Worm (Caenorhabditis elegans) whole organism, late embryonic: Measurements from ENCODE around the gene htas-1.

Experiments
- C08G9.2 ChIP-seq: sonication (generic microtip); optimal IDR thresholded peaks from 2 replicates; lab custom pipeline; 2016; ENCODE audit warnings: mild to moderate bottlenecking, missing genetic modification characterization, moderate library complexity, missing compliant biosample characterization
- C38D4.7 ChIP-seq: fragments of 200-800 bp; sonication (Bioruptor generic); optimal IDR thresholded peaks from 2 replicates; lab custom pipeline; 2018; ENCODE audit warnings: mild to moderate bottlenecking, missing genetic modification characterization, moderate library complexity, missing compliant biosample characterization
- F13H6.1 ChIP-seq: sonication (generic microtip); optimal IDR thresholded peaks from 2 replicates; lab custom pipeline; 2016; ENCODE audit warnings: missing genetic modification characterization, missing compliant biosample characterization
- K02D7.2 ChIP-seq: sonication (generic microtip); optimal IDR thresholded peaks from 2 replicates; lab custom pipeline; 2017; ENCODE audit warnings: mild to moderate bottlenecking, missing genetic modification characterization, missing compliant biosample characterization
- K09A11.1 ChIP-seq: sonication (generic microtip); optimal IDR thresholded peaks from 2 replicates; lab custom pipeline; 2017; ENCODE audit warnings: antibody characterized with exemption, mild to moderate bottlenecking, missing genetic modification characterization, missing compliant biosample characterization; ENCODE audit not compliant: insufficient read depth
- ahr-1 ChIP-seq: sonication (generic microtip); optimal IDR thresholded peaks from 2 replicates; lab custom pipeline; 2016; ENCODE audit warnings: missing genetic modification characterization, missing compliant biosample characterization
- ceh-14 ChIP-seq: sonication (generic microtip); optimal IDR thresholded peaks from 2 replicates; lab custom pipeline; 2016; ENCODE audit warnings: missing genotype, missing genetic modification characterization, missing compliant biosample characterization
- ceh-18 ChIP-seq: sonication (generic microtip); optimal IDR thresholded peaks from 2 replicates; lab custom pipeline; 2016; ENCODE audit warnings: missing genetic modification characterization, missing compliant biosample characterization
- ceh-22 ChIP-seq: sonication (generic microtip); optimal IDR thresholded peaks from 2 replicates; lab custom pipeline; 2017; ENCODE audit warnings: missing biosample characterization, missing genetic modification characterization
- ceh-24 ChIP-seq: sonication (generic microtip); optimal IDR thresholded peaks from 2 replicates; lab custom pipeline; 2016; ENCODE audit warnings: mild to moderate bottlenecking, missing genetic modification characterization, missing compliant biosample characterization
- ceh-31 ChIP-seq: sonication (generic microtip); optimal IDR thresholded peaks from 2 replicates; lab custom pipeline; 2016; ENCODE audit warnings: missing genetic modification characterization, missing compliant biosample characterization
- ceh-45 ChIP-seq: fragments of 200-800 bp; sonication (Bioruptor generic); IDR thresholded peaks from 2 replicates; pipeline ENCODE4 v1.3.6; 2022; ENCODE audit warnings: missing genetic modification reagents, missing genetic modification characterization, missing compliant biosample characterization
- ceh-9 ChIP-seq: sonication (generic microtip); optimal IDR thresholded peaks from 2 replicates; lab custom pipeline; 2016; ENCODE audit warnings: mild to moderate bottlenecking, missing genetic modification characterization, inconsistent platforms, missing compliant biosample characterization
- dve-1 ChIP-seq: sonication (generic microtip); optimal IDR thresholded peaks from 2 replicates; lab custom pipeline; 2017; ENCODE audit warnings: antibody characterized with exemption, mild to moderate bottlenecking, missing genetic modification characterization, missing compliant biosample characterization
- elt-2 ChIP-seq: sonication (generic microtip); optimal IDR thresholded peaks from 2 replicates; lab custom pipeline; 2016; ENCODE audit warnings: missing genetic modification reagents, missing genetic modification characterization, missing compliant biosample characterization
- fkh-10 ChIP-seq: fragments of 150-350 bp; optimal IDR thresholded peaks from 2 replicates; lab custom pipeline; 2014; ENCODE audit warnings: missing biosample characterization, missing genetic modification reagents, missing genetic modification characterization
- hlh-13 ChIP-seq: fragments of 200-800 bp; sonication (Bioruptor generic); optimal IDR thresholded peaks from 2 replicates; lab custom pipeline; 2018; ENCODE audit warnings: mild to moderate bottlenecking, missing genetic modification characterization, missing compliant biosample characterization
- hlh-30 ChIP-seq: sonication (generic microtip); optimal IDR thresholded peaks from 2 replicates; lab custom pipeline; 2017; ENCODE audit warnings: antibody characterized with exemption, missing genetic modification characterization, missing compliant biosample characterization; ENCODE audit not compliant: insufficient read depth
- lin-11 ChIP-seq: fragments of 200-800 bp; sonication (Bioruptor generic); optimal IDR thresholded peaks from 2 replicates; lab custom pipeline; 2018; ENCODE audit warnings: mild to moderate bottlenecking, missing genetic modification characterization, missing compliant biosample characterization
- madf-2 ChIP-seq: sonication (generic microtip); optimal IDR thresholded peaks from 2 replicates; lab custom pipeline; 2017; ENCODE audit warnings: missing genetic modification characterization, missing compliant biosample characterization
- nfya-1 ChIP-seq: sonication (generic microtip); optimal IDR thresholded peaks from 2 replicates; lab custom pipeline; 2017; ENCODE audit warnings: missing genetic modification characterization, mild to moderate bottlenecking, missing compliant biosample characterization, antibody characterized with exemption, moderate library complexity
- nhr-11 ChIP-seq: fragments of 150-350 bp; optimal IDR thresholded peaks from 2 replicates; lab custom pipeline; 2014; ENCODE audit warnings: missing biosample characterization, missing genetic modification characterization
- pat-9 ChIP-seq: fragments of 200-800 bp; sonication (Bioruptor generic); optimal IDR thresholded peaks from 2 replicates; lab custom pipeline; 2018; ENCODE audit warnings: mild to moderate bottlenecking, missing genetic modification characterization, moderate library complexity, missing compliant biosample characterization
- pha-2 ChIP-seq: sonication (generic microtip); optimal IDR thresholded peaks from 2 replicates; lab custom pipeline; 2017; ENCODE audit warnings: mild to moderate bottlenecking, missing genetic modification characterization, missing compliant biosample characterization
- pqm-1 ChIP-seq: sonication (generic microtip); optimal IDR thresholded peaks from 2 replicates; lab custom pipeline; 2016; ENCODE audit warnings: missing genetic modification characterization, missing compliant biosample characterization
- pros-1 ChIP-seq: fragments of 150-350 bp; optimal IDR thresholded peaks from 2 replicates; lab custom pipeline; 2014; ENCODE audit warnings: missing biosample characterization, missing genetic modification reagents, missing genetic modification characterization
- rnt-1 ChIP-seq: sonication (generic microtip); optimal IDR thresholded peaks from 2 replicates; lab custom pipeline; 2016; ENCODE audit warnings: missing genetic modification characterization, missing compliant biosample characterization
- sdc-2 ChIP-seq: sonication (generic microtip); optimal IDR thresholded peaks from 2 replicates; lab custom pipeline; 2016; ENCODE audit warnings: missing genotype, missing genetic modification characterization, missing compliant biosample characterization
- tbx-2 ChIP-seq: sonication (generic microtip); optimal IDR thresholded peaks from 2 replicates; lab custom pipeline; 2016; ENCODE audit warnings: missing genetic modification characterization, missing compliant biosample characterization
- ttx-3 ChIP-seq: sonication (generic microtip); optimal IDR thresholded peaks from 2 replicates; lab custom pipeline; 2016; ENCODE audit warnings: missing genetic modification reagents, missing genetic modification characterization, missing compliant biosample characterization
- unc-42 ChIP-seq: sonication (generic microtip); optimal IDR thresholded peaks from 2 replicates; lab custom pipeline; 2016; ENCODE audit warnings: missing genotype, missing genetic modification characterization, missing compliant biosample characterization
- unc-55 ChIP-seq: sonication (generic microtip); optimal IDR thresholded peaks from 2 replicates; lab custom pipeline; 2017; ENCODE audit warnings: missing biosample characterization, missing genetic modification reagents, missing genetic modification characterization
- zip-5 ChIP-seq: sonication (generic microtip); optimal IDR thresholded peaks from 2 replicates; lab custom pipeline; 2016; ENCODE audit warnings: missing genetic modification characterization, missing compliant biosample characterization
- ztf-16 ChIP-seq: sonication (generic microtip); optimal IDR thresholded peaks from 2 replicates; lab custom pipeline; 2017; ENCODE audit warnings: missing genetic modification characterization, missing compliant biosample characterization

Gene htas-1

DNA sequence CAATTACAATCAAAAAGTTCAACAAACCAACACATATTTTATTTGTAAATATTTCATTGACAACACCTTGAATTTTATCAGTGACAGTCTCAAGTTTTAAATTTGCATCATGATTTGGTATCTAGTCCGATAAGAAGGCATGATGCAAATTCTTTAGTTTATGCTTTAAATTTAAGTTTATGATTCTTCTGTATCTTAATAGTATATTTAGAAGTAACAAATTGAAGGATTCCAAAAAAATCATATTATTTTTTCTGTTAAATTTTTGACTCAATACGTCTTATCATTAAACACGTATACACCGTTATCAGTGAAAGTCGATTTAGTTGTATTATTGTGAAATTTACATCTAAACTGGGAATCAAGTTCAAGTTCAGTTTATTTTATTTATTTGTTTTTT, 32.1 kb downstream of the htas-1 start, which contains the start of gene chca-1:
Gene chca-1, plus strand, starts transcription at position 161 of the 400 bp plus-strand sequence.
- TF ChIP-seq elt-2 (tag; lab: Kevin White, UChicago) (peak; percentile 69), nhr-11 (tag; lab: Kevin White, UChicago) (no peak)

DNA sequence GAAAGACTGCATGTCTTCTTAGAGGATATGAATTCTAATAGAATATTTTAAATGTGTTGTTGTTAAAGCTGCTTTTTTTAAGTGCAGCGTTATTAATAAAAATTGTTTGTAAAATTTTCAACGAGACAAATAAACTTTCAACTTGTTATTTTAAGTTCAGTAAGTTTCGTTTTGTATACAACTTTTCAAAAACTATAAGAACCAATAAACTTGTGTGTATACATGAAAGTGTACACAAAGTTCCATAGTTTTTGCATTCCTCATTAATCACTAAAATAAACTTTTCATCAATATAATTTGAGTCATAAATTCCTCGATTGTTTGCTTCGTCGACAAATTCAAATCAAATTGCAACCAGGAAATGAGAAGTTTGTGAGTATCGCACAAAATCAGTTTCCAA, 34.7 kb downstream of the htas-1 start, which contains the start of gene srm-3:
Gene srm-3, plus strand, starts transcription at position 301 of the 400 bp plus-strand sequence.
- TF ChIP-seq ztf-16 (tag; lab: Kevin White, UChicago) (no peak), elt-2 (tag; lab: Kevin White, UChicago) (no peak), zip-5 (tag; lab: Kevin White, UChicago) (no peak), lin-11 (tag; lab: Kevin White, UChicago) (no peak), ceh-24 (no peak), K09A11.1 (no peak), sdc-2 (tag; lab: Kevin White, UChicago) (no peak), hlh-13 (no peak), ceh-9 (tag; lab: Kevin White, UChicago) (no peak), ttx-3 (no peak), madf-2 (tag; lab: Kevin White, UChicago) (no peak), ahr-1 (tag; lab: Kevin White, UChicago) (no peak), pqm-1 (tag; lab: Kevin White, UChicago) (no peak), fkh-10 (no peak), C08G9.2 (tag; lab: Kevin White, UChicago) (no peak)

DNA sequence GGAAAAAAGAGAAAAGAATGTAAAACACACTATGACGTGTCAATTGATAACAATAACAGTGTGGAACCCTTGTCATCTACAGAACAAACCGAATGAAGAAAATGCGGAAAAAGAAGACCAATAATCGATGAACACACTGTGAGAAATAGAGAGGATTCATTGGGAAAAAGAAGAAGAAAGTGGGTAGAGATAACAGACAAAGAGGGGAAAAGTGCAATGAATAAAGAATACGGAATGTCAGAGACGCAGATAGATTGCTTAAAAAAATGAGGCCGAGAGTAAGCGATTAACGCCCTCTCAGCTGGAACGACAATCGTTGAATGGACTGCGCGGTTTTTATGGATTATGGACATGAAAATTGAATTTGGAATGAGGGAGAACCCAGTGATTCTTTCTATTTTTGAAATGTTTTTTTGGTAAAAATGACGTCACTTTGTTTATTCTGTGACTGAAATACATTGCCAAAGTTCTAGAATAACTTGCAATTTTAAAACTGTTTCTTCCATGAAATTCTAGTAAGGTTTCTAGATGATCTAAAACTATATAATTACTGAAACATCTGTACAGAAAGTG, 35.5 kb downstream of the htas-1 start, which contains the start of gene amph-1:
Gene amph-1, minus strand, starts transcription at position 85 of the 573 bp plus-strand sequence.
- TF ChIP-seq rnt-1 (no peak), nfya-1 (peak; percentile 17), ceh-22 (no peak), dve-1 (tag; lab: Kevin White, UChicago) (peak; percentile 0), ceh-31 (tag; lab: Kevin White, UChicago) (peak; percentile 43), unc-55 (GFP tag; lab: Kevin White, UChicago) (peak; percentile 25), ceh-45 (GFP tag; lab: Robert Waterston, UW) (no peak), unc-42 (tag; lab: Kevin White, UChicago) (peak; percentile 11), C08G9.2 (tag; lab: Kevin White, UChicago) (no peak)
- TF ChIP-seq, all 69 proteins: peak for 5

DNA sequence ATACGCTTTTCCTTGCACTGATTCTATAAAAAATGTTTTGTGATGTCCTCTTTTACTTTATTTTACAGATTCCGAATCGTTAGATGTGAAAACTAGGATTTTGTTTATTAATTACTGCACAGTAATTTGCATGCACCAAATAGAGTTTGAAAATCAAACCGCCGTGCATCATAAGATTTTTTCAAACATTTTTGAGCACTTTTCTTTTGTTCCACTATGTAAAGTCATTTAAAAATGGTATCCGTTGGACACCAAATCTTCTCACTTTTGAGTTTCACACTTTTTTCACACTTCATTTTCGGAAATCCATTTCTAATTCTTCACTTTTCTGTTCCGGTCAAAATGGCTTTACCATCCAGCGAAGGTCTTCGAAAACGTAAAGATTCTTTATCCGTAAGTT, 40.1 kb downstream of the htas-1 start, which contains the start of gene degl-2:
Gene degl-2, plus strand, starts transcription at position 301 of the 400 bp plus-strand sequence.
- no peak for TF ChIP-seq tbx-2
- TF ChIP-seq ceh-18 (tag; lab: Kevin White, UChicago): no peak
- no peak for TF ChIP-seq C38D4.7 (GFP tag; lab: Kevin White, UChicago)
- no peak for TF ChIP-seq F13H6.1
- TF ChIP-seq hlh-30: no peak
- TF ChIP-seq sdc-2 (tag; lab: Kevin White, UChicago): no peak
- TF ChIP-seq pha-2 (tag; lab: Kevin White, UChicago): no peak
- TF ChIP-seq pqm-1 (tag; lab: Kevin White, UChicago): no peak
- no peak for TF ChIP-seq pros-1 (tag; lab: Kevin White, UChicago)
- TF ChIP-seq pat-9: no peak
- no peak for TF ChIP-seq K02D7.2 (tag; lab: Kevin White, UChicago)

DNA sequence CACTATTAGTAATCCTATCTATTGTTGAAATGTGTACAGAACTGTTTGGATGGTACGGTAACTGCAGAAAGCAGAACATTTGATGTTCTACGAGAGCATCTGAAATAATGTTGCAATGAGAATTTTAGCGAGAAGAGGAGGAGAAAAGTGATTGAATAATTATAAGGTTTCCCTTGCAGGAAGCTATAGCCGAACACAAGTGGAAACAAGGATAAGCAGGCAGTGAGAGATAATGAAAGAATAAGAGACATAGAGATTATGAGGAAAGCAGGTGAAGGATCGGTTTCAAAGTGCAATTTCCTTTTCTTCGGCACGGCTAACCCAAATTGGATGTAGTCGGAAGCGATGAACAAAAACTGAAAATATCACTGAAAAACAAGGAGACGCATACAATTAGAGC, 41.4 kb downstream of the htas-1 start, which contains the start of gene del-2:
Gene del-2, minus strand, starts transcription at position 101 of the 400 bp plus-strand sequence.
- TF ChIP-seq K09A11.1 (no peak), ceh-14 (tag; lab: Kevin White, UChicago) (peak; percentile 15)
